Fruit fly (Drosophila melanogaster): ENCODE data around the gene Ssb-c31a.

Gene Ssb-c31a

DNA sequence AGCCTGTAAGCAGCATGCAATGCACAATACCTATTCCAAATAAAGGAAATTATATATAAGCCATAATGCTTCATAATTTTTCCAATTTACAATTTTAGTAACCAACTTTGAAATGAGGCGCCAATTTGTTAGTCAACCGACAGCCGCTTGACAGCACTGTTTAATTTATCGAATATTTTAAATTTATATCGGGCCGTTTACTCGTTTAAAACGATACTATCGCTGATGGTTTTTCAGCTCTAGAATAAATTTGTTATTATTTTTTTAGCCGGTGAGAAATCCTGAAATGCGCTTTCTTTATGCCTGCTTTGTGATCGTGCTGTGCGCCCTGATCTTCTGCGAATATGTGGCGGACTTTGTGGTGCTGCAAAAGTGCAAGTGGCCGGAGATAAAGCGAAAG is 12.4 kb upstream of the Ssb-c31a start, which contains the start of gene PGAP5 (continued):
- peak; percentile 96 for TF ChIP-seq Doc3 (GFP tag; IDR thresholded peaks at IDR 0.05; ENCODE audit: partially characterized antibody)
- no peak for TF ChIP-seq ranshi (GFP tag; IDR thresholded peaks at IDR 0.05)
- TF ChIP-seq Xbp1 (GFP tag; optimal IDR thresholded peaks at IDR 0.05), result no peak
- no peak for TF ChIP-seq kay (GFP tag; optimal IDR thresholded peaks at IDR 0.05)
- TF ChIP-seq CG14860 (GFP tag; IDR thresholded peaks at IDR 0.05; ENCODE audit: partially characterized antibody), result peak; percentile 85
- TF ChIP-seq CG17802 (tag; optimal IDR thresholded peaks at IDR 0.05), result no peak
- peak; percentile 99 for TF ChIP-seq E2f2 (GFP tag; IDR thresholded peaks at IDR 0.05)
- TF ChIP-seq sob (GFP tag; IDR thresholded peaks at IDR 0.05), result peak; percentile 62
- no peak for TF ChIP-seq Taf1 (GFP tag; IDR thresholded peaks at IDR 0.05)
- TF ChIP-seq CrebB (tag; optimal IDR thresholded peaks at IDR 0.05), result no peak
- no peak for TF ChIP-seq pnt (GFP tag; optimal IDR thresholded peaks at IDR 0.05)
- no peak for TF ChIP-seq Oaz (GFP tag; IDR thresholded peaks at IDR 0.05)
- TF ChIP-seq C15 (GFP tag; IDR thresholded peaks at IDR 0.05), result no peak
- peak; percentile 92 for TF ChIP-seq CG42726 (GFP tag; IDR thresholded peaks at IDR 0.05; ENCODE audit: partially characterized antibody)
- TF ChIP-seq ci (GFP tag; IDR thresholded peaks at IDR 0.05), result 0 out of 3 replicates have a peak, but pooled peaks have one; percentile 17
- peak; percentile 42; the same call in 1 of the 2 replicates for TF ChIP-seq slbo (GFP tag; IDR thresholded peaks at IDR 0.05)
- no peak for TF ChIP-seq CG8388 (GFP tag; optimal IDR thresholded peaks at IDR 0.05)
- TF ChIP-seq CG6791 (GFP tag; IDR thresholded peaks at IDR 0.05; ENCODE audit: partially characterized antibody), result peak; percentile 94
- peak; percentile 89 for TF ChIP-seq Dref (GFP tag; IDR thresholded peaks at IDR 0.05)
- peak; percentile 56 for TF ChIP-seq CG2116 (GFP tag; optimal IDR thresholded peaks at IDR 0.05)
- no peak for TF ChIP-seq CG3838 (GFP tag; optimal IDR thresholded peaks at IDR 0.05)
- no peak for TF ChIP-seq maf-S (GFP tag; optimal IDR thresholded peaks at IDR 0.05)
- TF ChIP-seq CG7963 (GFP tag; IDR thresholded peaks at IDR 0.05; ENCODE audit: partially characterized antibody), result peak; percentile 85
- no peak for TF ChIP-seq dati (GFP tag; IDR thresholded peaks at IDR 0.05)
- no peak for TF ChIP-seq CG14050 (GFP tag; IDR thresholded peaks at IDR 0.05)
- no peak for TF ChIP-seq Dad (GFP tag; optimal IDR thresholded peaks at IDR 0.05)
- TF ChIP-seq Ets97D (GFP tag; optimal IDR thresholded peaks at IDR 0.05), result peak; percentile 60
- peak; percentile 49 for TF ChIP-seq gro (GFP tag; optimal IDR thresholded peaks at IDR 0.05)
- peak in 1 of 2 experiments; percentile 2 for TF ChIP-seq crp (GFP tag; optimal IDR thresholded peaks at IDR 0.05)
- TF ChIP-seq emc (GFP tag; optimal IDR thresholded peaks at IDR 0.05), result no peak
- peak; percentile 24 for TF ChIP-seq pho (GFP tag; optimal IDR thresholded peaks at IDR 0.05)
- TF ChIP-seq otp (GFP tag; IDR thresholded peaks at IDR 0.05), result no peak
- no peak for TF ChIP-seq danr (GFP tag; IDR thresholded peaks at IDR 0.05)
- TF ChIP-seq CG31365 (tag; optimal IDR thresholded peaks at IDR 0.05), result no peak
- TF ChIP-seq eyg (GFP tag; optimal IDR thresholded peaks at IDR 0.05), result no peak
- TF ChIP-seq eve (GFP tag; optimal IDR thresholded peaks at IDR 0.05), result no peak
- no peak for TF ChIP-seq fd102C (GFP tag; optimal IDR thresholded peaks at IDR 0.05)
- no peak for TF ChIP-seq gt (GFP tag; IDR thresholded peaks at IDR 0.05)
- 0 out of 2 replicates have a peak, but pooled peaks have one; percentile 25 for TF ChIP-seq CG32532 (GFP tag; IDR thresholded peaks at IDR 0.05)
- no peak for TF ChIP-seq CG43689 (GFP tag; IDR thresholded peaks at IDR 0.05)
- TF ChIP-seq CG10654 (GFP tag; optimal IDR thresholded peaks at IDR 0.05), result no peak
- TF ChIP-seq row (GFP tag; IDR thresholded peaks at IDR 0.05), result 0 out of 3 replicates have a peak, but pooled peaks have one; percentile 26
- no peak for TF ChIP-seq her (GFP tag; optimal IDR thresholded peaks at IDR 0.05)
- TF ChIP-seq dpn (GFP tag; optimal IDR thresholded peaks at IDR 0.05), result no peak
- TF ChIP-seq CG8478 (optimal IDR thresholded peaks at IDR 0.05), result no peak
- TF ChIP-seq Dp (GFP tag; optimal IDR thresholded peaks at IDR 0.05), result peak; percentile 96
- TF ChIP-seq wor (GFP tag; IDR thresholded peaks at IDR 0.05), result no peak
- TF ChIP-seq CG4360 (GFP tag; IDR thresholded peaks at IDR 0.05), result no peak
- TF ChIP-seq H2.0 (GFP tag; IDR thresholded peaks at IDR 0.05), result no peak
- no peak for TF ChIP-seq CG11398 (GFP tag; optimal IDR thresholded peaks at IDR 0.05)
- no peak for TF ChIP-seq CG1024 (GFP tag; IDR thresholded peaks at IDR 0.05)
- TF ChIP-seq Lpt (GFP tag; optimal IDR thresholded peaks at IDR 0.05), result no peak
- TF ChIP-seq sr (GFP tag; IDR thresholded peaks at IDR 0.05), result no peak

All from whole organism, embryonic.